Fruit fly (Drosophila melanogaster): ENCODE data around the gene E5.

E5 gene

dm6 chr3R:13912008-13912803 lies 37.5 kb upstream of the E5 start:
- TF ChIP-seq Mio (GFP tag; optimal IDR thresholded peaks at IDR 0.05), result no peak
- TF ChIP-seq jim (GFP tag; optimal IDR thresholded peaks at IDR 0.05), result no peak

DNA sequence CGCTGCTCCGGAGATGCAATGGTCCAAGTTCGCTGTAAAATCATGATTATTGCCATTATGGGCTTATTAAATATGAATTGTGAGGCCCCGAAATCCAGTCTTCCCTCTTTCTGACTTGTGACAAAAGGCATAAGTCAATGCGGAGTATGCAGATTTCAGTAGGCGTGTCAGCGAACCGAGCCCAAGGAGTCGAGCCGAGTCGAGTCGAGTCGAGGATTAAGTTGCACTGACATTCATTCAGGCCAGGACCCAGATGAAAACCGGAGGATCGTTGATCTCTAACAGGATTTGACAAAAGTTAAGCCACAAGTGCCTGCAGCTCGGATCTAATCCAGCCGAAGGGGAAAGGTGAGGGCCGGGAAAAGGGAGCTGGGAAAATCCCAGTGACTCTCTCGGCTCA lies 36.6 kb upstream of the E5 start:
- no peak for TF ChIP-seq dsf (GFP tag; optimal IDR thresholded peaks at IDR 0.05; ENCODE audit: borderline replicate concordance)
- TF ChIP-seq sv (GFP tag; optimal IDR thresholded peaks at IDR 0.05), result no peak
- TF ChIP-seq Mio (GFP tag; optimal IDR thresholded peaks at IDR 0.05), result no peak
- no peak for TF ChIP-seq HLH106 (tag; optimal IDR thresholded peaks at IDR 0.05)
- TF ChIP-seq sage (GFP tag; optimal IDR thresholded peaks at IDR 0.05), result no peak
- TF ChIP-seq GATAd (GFP tag; optimal IDR thresholded peaks at IDR 0.05), result no peak
- no peak for TF ChIP-seq Abd-B (GFP tag; optimal IDR thresholded peaks at IDR 0.05)
- no peak for TF ChIP-seq CrebA (GFP tag; optimal IDR thresholded peaks at IDR 0.05; ENCODE audit: borderline replicate concordance)
- TF ChIP-seq OdsH (GFP tag; optimal IDR thresholded peaks at IDR 0.05), result no peak
- TF ChIP-seq CG32264 (GFP tag; optimal IDR thresholded peaks at IDR 0.05), result no peak

- no peak for TF ChIP-seq dmrt93B (GFP tag; optimal IDR thresholded peaks at IDR 0.05)
- TF ChIP-seq Hr78 (GFP tag; optimal IDR thresholded peaks at IDR 0.05), result no peak
- no peak for TF ChIP-seq Abd-B (GFP tag; optimal IDR thresholded peaks at IDR 0.05)
- no peak for TF ChIP-seq fru (GFP tag; optimal IDR thresholded peaks at IDR 0.05)
- no peak for TF ChIP-seq N (GFP tag; optimal IDR thresholded peaks at IDR 0.05)
- no peak for TF ChIP-seq sage (GFP tag; optimal IDR thresholded peaks at IDR 0.05)
- no peak for TF ChIP-seq Dif (GFP tag; optimal IDR thresholded peaks at IDR 0.05; ENCODE audit: partially characterized antibody)
- TF ChIP-seq lola (GFP tag; optimal IDR thresholded peaks at IDR 0.05), result no peak
- TF ChIP-seq jim (GFP tag; optimal IDR thresholded peaks at IDR 0.05), result no peak
- TF ChIP-seq Hnf4 (GFP tag; optimal IDR thresholded peaks at IDR 0.05), result no peak
- TF ChIP-seq usp (GFP tag; optimal IDR thresholded peaks at IDR 0.05), result no peak
- no peak for TF ChIP-seq psq (GFP tag; optimal IDR thresholded peaks at IDR 0.05)
- TF ChIP-seq tai (GFP tag; optimal IDR thresholded peaks at IDR 0.05), result no peak
- TF ChIP-seq Jra (GFP tag; optimal IDR thresholded peaks at IDR 0.05), result no peak
- no peak for TF ChIP-seq GATAd (GFP tag; optimal IDR thresholded peaks at IDR 0.05)
- TF ChIP-seq Vsx2 (GFP tag; optimal IDR thresholded peaks at IDR 0.05; ENCODE audit: partially characterized antibody), result no peak
- no peak for TF ChIP-seq h (GFP tag; optimal IDR thresholded peaks at IDR 0.05)
These were observed 35.2 kb upstream of the E5 start for dm6 chr3R:13909899-13910298.

DNA sequence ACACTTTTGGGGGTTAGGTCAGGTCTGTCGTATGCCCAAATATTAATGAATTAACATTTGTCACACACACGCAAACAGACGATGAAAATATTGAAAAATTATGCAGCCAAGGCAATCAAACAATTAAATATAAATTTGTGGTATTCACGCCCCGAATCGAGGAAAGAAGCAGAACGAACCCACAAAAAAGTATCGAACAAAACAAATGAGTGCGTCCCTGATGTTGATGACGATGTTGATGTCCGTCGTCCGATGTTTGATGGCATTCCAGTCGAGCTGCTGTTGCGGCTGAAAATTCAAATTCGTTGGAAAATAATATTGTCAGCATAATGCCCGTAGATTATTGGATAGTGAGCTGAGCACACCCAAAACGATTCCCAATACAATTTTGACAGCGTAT lies 34.3 kb upstream of the E5 start:
- TF ChIP-seq dl (GFP tag; optimal IDR thresholded peaks at IDR 0.05; ENCODE audit: insufficient read depth in 1 of 2, partially characterized antibody in 2 of 2) (no peak), fru (GFP tag; optimal IDR thresholded peaks at IDR 0.05) (no peak), dmrt93B (GFP tag; optimal IDR thresholded peaks at IDR 0.05) (no peak), Rel (GFP tag; optimal IDR thresholded peaks at IDR 0.05) (no peak), Rel (tag; optimal IDR thresholded peaks at IDR 0.05) (no peak), woc (GFP tag; optimal IDR thresholded peaks at IDR 0.05) (no peak), psq (GFP tag; optimal IDR thresholded peaks at IDR 0.05) (no peak), Myc (optimal IDR thresholded peaks at IDR 0.05) (no peak), Sp1 (GFP tag; optimal IDR thresholded peaks at IDR 0.05) (no peak), sv (GFP tag; optimal IDR thresholded peaks at IDR 0.05) (no peak), Vsx2 (GFP tag; optimal IDR thresholded peaks at IDR 0.05; ENCODE audit: partially characterized antibody) (no peak), sage (GFP tag; optimal IDR thresholded peaks at IDR 0.05) (no peak), HLH106 (tag; optimal IDR thresholded peaks at IDR 0.05) (no peak), Mio (GFP tag; optimal IDR thresholded peaks at IDR 0.05) (no peak), Abd-B (GFP tag; optimal IDR thresholded peaks at IDR 0.05) (no peak), h (GFP tag; optimal IDR thresholded peaks at IDR 0.05) (no peak), jim (GFP tag; optimal IDR thresholded peaks at IDR 0.05) (no peak), lola (GFP tag; optimal IDR thresholded peaks at IDR 0.05) (no peak)

DNA sequence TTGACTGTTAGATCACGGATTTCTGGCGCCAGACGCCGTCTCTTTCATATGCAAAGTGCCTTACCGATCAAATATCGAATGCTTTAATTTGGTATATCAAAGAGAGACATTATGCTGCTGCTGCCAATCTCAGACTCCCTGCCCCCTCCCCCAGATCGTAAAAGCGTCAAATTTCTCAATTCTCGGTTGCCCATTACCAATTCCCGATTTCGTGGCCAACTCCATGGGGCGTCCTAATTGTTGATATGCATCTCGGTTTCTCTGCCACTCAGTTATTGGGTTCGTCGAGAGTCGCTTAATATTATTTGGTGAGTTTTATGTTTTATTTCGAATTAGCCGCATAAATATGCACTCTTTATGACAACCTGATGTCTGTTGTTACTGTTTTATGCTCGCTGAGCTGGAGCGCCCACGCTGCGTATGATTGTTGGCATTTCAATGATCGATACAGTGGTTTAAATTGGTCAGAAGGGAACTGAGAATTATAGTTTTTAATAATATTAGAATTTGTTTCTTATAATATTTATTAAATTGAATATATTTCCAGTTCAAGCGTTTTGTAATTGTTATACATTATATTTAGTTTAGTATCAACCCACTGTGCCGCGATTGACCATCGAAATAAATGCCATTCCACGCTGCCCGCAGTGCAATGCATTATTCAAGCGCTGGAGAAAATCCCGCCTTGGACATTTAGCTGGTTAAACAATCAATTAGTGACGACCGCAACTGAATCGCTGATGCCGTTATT lies 32.8 kb upstream of the E5 start:
- no peak for TF ChIP-seq psq (GFP tag; optimal IDR thresholded peaks at IDR 0.05)
- TF ChIP-seq foxo (GFP tag; optimal IDR thresholded peaks at IDR 0.05), result peak in 1 of 2 experiments; percentile 4
- no peak for TF ChIP-seq Myc (optimal IDR thresholded peaks at IDR 0.05)
